Worm (Caenorhabditis elegans): ENCODE measurements around the gene ZK1240.11.
"Not testable (repeated sequence)": the region's sequence is repeated elsewhere in the genome, so short reads cannot be mapped to it uniquely, and the experiment has no call there.

ZK1240.11 gene

ce11 chrII:2324956-2325355, at the start of gene ZK1240.11:
ZK1240.11 (plus strand) TSS chrII:2325256.
- TF ChIP-seq ZK546.5 (tag; optimal IDR thresholded peaks at IDR 0.05) (no peak), tbx-2 (tag; optimal IDR thresholded peaks at IDR 0.05) (no peak), lsy-12 (tag; optimal IDR thresholded peaks at IDR 0.05) (no peak), fos-1 (tag; optimal IDR thresholded peaks at IDR 0.05) (no peak), snpc-4 (tag; optimal IDR thresholded peaks at IDR 0.05) (no peak)

DNA sequence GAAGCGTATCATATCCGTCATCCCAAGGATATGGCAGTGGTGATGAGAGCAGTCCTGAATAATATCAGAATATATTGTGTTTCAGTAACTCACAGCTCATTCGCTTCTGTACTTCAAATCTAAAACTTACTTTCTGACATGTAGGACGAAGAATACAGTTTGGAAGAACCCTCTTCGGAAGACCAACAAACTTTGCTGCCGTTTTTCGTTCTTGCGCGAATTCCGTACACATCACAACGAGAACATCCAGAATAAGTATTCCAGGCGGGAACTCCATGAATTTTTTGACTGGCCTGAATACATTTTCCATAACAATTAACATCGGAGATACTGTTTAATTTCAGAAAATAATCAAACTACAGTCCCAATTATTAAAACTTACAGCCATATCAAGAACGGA, 47.6 kb upstream of the ZK1240.11 start, which contains the start of gene K09F6.15:
TSS of gene K09F6.15 (minus strand) at position 101 of the 400 bp plus-strand sequence.
- no peak for TF ChIP-seq lin-39 (tag; optimal IDR thresholded peaks at IDR 0.05)
- no peak for TF ChIP-seq elt-3 (tag; optimal IDR thresholded peaks at IDR 0.05)
- no peak for TF ChIP-seq mml-1 (tag; optimal IDR thresholded peaks at IDR 0.05)
- no peak for TF ChIP-seq mdl-1 (tag; optimal IDR thresholded peaks at IDR 0.05)
- TF ChIP-seq snpc-4 (tag; optimal IDR thresholded peaks at IDR 0.05), result no peak
- TF ChIP-seq sea-2 (GFP tag; optimal IDR thresholded peaks at IDR 0.05), result no peak
- no peak for TF ChIP-seq egl-27 (tag; optimal IDR thresholded peaks at IDR 0.05)
- TF ChIP-seq lin-15B (tag; optimal IDR thresholded peaks at IDR 0.05), result no peak
- no peak for TF ChIP-seq unc-62 (GFP tag; optimal IDR thresholded peaks at IDR 0.05)
- TF ChIP-seq fkh-10 (GFP tag; optimal IDR thresholded peaks at IDR 0.05), result no peak
- no peak for TF ChIP-seq unc-39 (tag; optimal IDR thresholded peaks at IDR 0.05)
- TF ChIP-seq nhr-12 (tag; optimal IDR thresholded peaks at IDR 0.05), result no peak
- no peak for TF ChIP-seq eor-1 (tag; optimal IDR thresholded peaks at IDR 0.05)
- TF ChIP-seq nhr-237 (tag; optimal IDR thresholded peaks at IDR 0.05), result no peak
- TF ChIP-seq tbx-2 (tag; optimal IDR thresholded peaks at IDR 0.05), result no peak
- no peak for TF ChIP-seq hmg-11 (tag; optimal IDR thresholded peaks at IDR 0.05)
- TF ChIP-seq ceh-82 (tag; optimal IDR thresholded peaks at IDR 0.05), result no peak
- TF ChIP-seq pha-4 (tag; optimal IDR thresholded peaks at IDR 0.05), result no peak

- TF ChIP-seq sea-2 (GFP tag; optimal IDR thresholded peaks at IDR 0.05), result no peak
- no peak for TF ChIP-seq mdl-1 (tag; optimal IDR thresholded peaks at IDR 0.05)
- no peak for TF ChIP-seq ceh-82 (tag; optimal IDR thresholded peaks at IDR 0.05)
- no peak for TF ChIP-seq nhr-237 (tag; optimal IDR thresholded peaks at IDR 0.05)
Measured at ce11 chrII:2279263-2279662, 45.8 kb upstream of the ZK1240.11 start, which contains the start of gene K09F6.6. K09F6.6 (minus strand) TSS chrII:2279305.

ce11 chrII:2279839-2280238, 45.2 kb upstream of the ZK1240.11 start, which contains the start of gene K09F6.11:
K09F6.11 (plus strand) TSS chrII:2280139.
- TF ChIP-seq unc-39 (tag; optimal IDR thresholded peaks at IDR 0.05) (no peak), mml-1 (tag; optimal IDR thresholded peaks at IDR 0.05) (no peak), ztf-4 (tag; optimal IDR thresholded peaks at IDR 0.05) (no peak), snpc-4 (tag; optimal IDR thresholded peaks at IDR 0.05) (no peak), pqm-1 (tag; optimal IDR thresholded peaks at IDR 0.05) (no peak), ceh-28 (tag; optimal IDR thresholded peaks at IDR 0.05) (no peak), ceh-16 (tag; optimal IDR thresholded peaks at IDR 0.05) (no peak), elt-3 (tag; optimal IDR thresholded peaks at IDR 0.05) (no peak), nhr-23 (tag; optimal IDR thresholded peaks at IDR 0.05) (no peak), nhr-11 (tag; optimal IDR thresholded peaks at IDR 0.05) (no peak), ztf-11 (tag; optimal IDR thresholded peaks at IDR 0.05) (no peak), ZK546.5 (tag; optimal IDR thresholded peaks at IDR 0.05) (no peak), sea-2 (GFP tag; optimal IDR thresholded peaks at IDR 0.05) (no peak), mdl-1 (tag; optimal IDR thresholded peaks at IDR 0.05) (no peak), lin-15B (tag; optimal IDR thresholded peaks at IDR 0.05) (no peak)

DNA sequence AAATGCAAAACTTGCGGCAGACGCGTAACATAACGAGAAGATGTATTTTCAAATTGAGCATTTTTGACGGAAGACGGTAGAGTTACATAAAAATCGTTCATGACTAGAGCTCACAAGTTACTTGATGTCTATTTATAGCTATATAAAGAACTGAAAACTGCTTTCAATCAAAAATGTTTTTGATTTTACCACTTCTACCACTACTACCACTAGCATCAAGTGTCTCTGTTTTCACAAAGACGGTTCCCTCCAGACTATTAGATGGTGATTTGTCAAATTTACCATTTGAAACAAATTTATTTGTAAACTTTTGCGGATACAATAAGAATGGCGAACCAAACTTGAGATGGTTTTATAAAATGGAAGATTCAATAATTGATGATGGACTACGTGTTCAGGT, 42.5 kb upstream of the ZK1240.11 start, which contains the start of gene K09F6.9:
TSS of gene K09F6.9 (minus strand) at position 101 of the 400 bp plus-strand sequence.
- TF ChIP-seq fos-1, ceh-82, ztf-4 (tag; optimal IDR thresholded peaks at IDR 0.05): not testable (repeated sequence)

ce11 chrII:2284703-2285102, 40.4 kb upstream of the ZK1240.11 start:
- TF ChIP-seq zag-1 (tag; optimal IDR thresholded peaks at IDR 0.05) (no peak), R02D3.7 (tag; optimal IDR thresholded peaks at IDR 0.05) (no peak), skn-1 (tag; optimal IDR thresholded peaks at IDR 0.05) (no peak), egl-27 (tag; optimal IDR thresholded peaks at IDR 0.05) (no peak), ceh-16 (tag; optimal IDR thresholded peaks at IDR 0.05) (no peak), nhr-67 (tag; optimal IDR thresholded peaks at IDR 0.05) (no peak), nhr-237 (tag; optimal IDR thresholded peaks at IDR 0.05) (no peak), snpc-4 (tag; optimal IDR thresholded peaks at IDR 0.05) (no peak), tbx-2 (tag; optimal IDR thresholded peaks at IDR 0.05) (no peak), hmg-11 (tag; optimal IDR thresholded peaks at IDR 0.05) (no peak)
